Worm (Caenorhabditis elegans) whole organism, mixed stage, embryonic: ENCODE measurements around the gene F09F9.2.

Experiments used
- M03D4.4 ChIP-seq: sonication (generic microtip); optimal IDR thresholded peaks from 2 replicates; lab custom pipeline; 2017; ENCODE audit warnings: mild to moderate bottlenecking, missing genetic modification characterization, missing compliant biosample characterization
- pha-4 ChIP-seq: fragments of 150-350 bp; optimal IDR thresholded peaks from 2 replicates; lab custom pipeline; 2018; ENCODE audit warnings: missing biosample characterization, missing genetic modification reagents, missing genetic modification characterization
- unc-39 ChIP-seq: fragments of 150-350 bp; optimal IDR thresholded peaks from 2 replicates; lab custom pipeline; 2014; ENCODE audit warnings: missing biosample characterization, missing genetic modification characterization
- ztf-11 ChIP-seq: fragments of 150-350 bp; optimal IDR thresholded peaks from 2 replicates; lab custom pipeline; 2014; ENCODE audit warnings: missing biosample characterization, missing genetic modification characterization

ce11 chrX:4068180-4068579, 43.1 kb downstream of the F09F9.2 start:
- TF ChIP-seq pha-4 (no peak), M03D4.4 (tag; lab: Kevin White, UChicago) (no peak), unc-39 (tag; lab: Kevin White, UChicago) (no peak), ztf-11 (no peak)
